Fruit fly (Drosophila melanogaster) whole organism, prepupa: ENCODE results near the gene DIP2.

Experiments used
- Blimp-1 ChIP-seq: fragments of 200-800 bp; sonication (Bioruptor generic); optimal IDR thresholded peaks from 3 replicates; lab custom pipeline; 2017; ENCODE audit warnings: missing biosample characterization, missing genetic modification characterization, mild to moderate bottlenecking, moderate library complexity, missing genetic modification reagents
- CG10631 ChIP-seq: fragments of 200-800 bp; sonication (Bioruptor generic); optimal IDR thresholded peaks from 2 replicates; lab custom pipeline; 2016; ENCODE audit warnings: missing biosample characterization, missing genetic modification characterization
- CG10669 ChIP-seq: fragments of 200-800 bp; sonication (Bioruptor generic); optimal IDR thresholded peaks from 3 replicates; lab custom pipeline; 2018; ENCODE audit warnings: missing biosample characterization, mild to moderate bottlenecking, missing genetic modification characterization, moderate library complexity
- CG15336 ChIP-seq: fragments of 200-800 bp; sonication (Bioruptor generic); IDR thresholded peaks from 2 replicates; pipeline ENCODE4 v1.3.6; 2022; ENCODE audit warnings: missing biosample characterization, missing genetic modification characterization
- CG16779 ChIP-seq: fragments of 200-800 bp; sonication (Bioruptor generic); optimal IDR thresholded peaks from 3 replicates; lab custom pipeline; 2017; ENCODE audit warnings: missing biosample characterization, mild to moderate bottlenecking, missing genetic modification characterization
- CG3032 ChIP-seq: fragments of 200-800 bp; optimal IDR thresholded peaks from 2 replicates; lab custom pipeline; 2019; ENCODE audit warnings: missing biosample characterization, mild to moderate bottlenecking, missing genetic modification characterization, moderate library complexity
- CG32006 ChIP-seq: fragments of 200-800 bp; sonication (Bioruptor generic); optimal IDR thresholded peaks from 3 replicates; lab custom pipeline; 2017; ENCODE audit warnings: missing biosample characterization, mild to moderate bottlenecking, missing genetic modification characterization
- CG3919 ChIP-seq: fragments of 200-800 bp; sonication (Bioruptor generic); optimal IDR thresholded peaks from 3 replicates; lab custom pipeline; 2016; ENCODE audit warnings: missing biosample characterization, missing genetic modification characterization
- CG4318 ChIP-seq: fragments of 200-800 bp; sonication (Bioruptor generic); optimal IDR thresholded peaks from 3 replicates; lab custom pipeline; 2017; ENCODE audit warnings: missing biosample characterization, mild to moderate bottlenecking, missing genetic modification characterization
- CG6276 ChIP-seq: fragments of 200-800 bp; sonication (Bioruptor generic); optimal IDR thresholded peaks from 2 replicates; lab custom pipeline; 2017; ENCODE audit warnings: missing biosample characterization, mild to moderate bottlenecking, missing genetic modification characterization
- CG6792 ChIP-seq: fragments of 200-800 bp; sonication (Bioruptor generic); optimal IDR thresholded peaks from 3 replicates; lab custom pipeline; 2016; ENCODE audit warnings: missing biosample characterization, missing genetic modification characterization
- CG6808 ChIP-seq: fragments of 200-800 bp; sonication (Bioruptor generic); optimal IDR thresholded peaks from 3 replicates; lab custom pipeline; 2017; ENCODE audit warnings: missing biosample characterization, missing genetic modification characterization, mild to moderate bottlenecking, moderate library complexity, missing genetic modification reagents
- CG9139 ChIP-seq: fragments of 200-800 bp; sonication (Bioruptor generic); optimal IDR thresholded peaks from 3 replicates; lab custom pipeline; 2017; ENCODE audit warnings: missing biosample characterization, mild to moderate bottlenecking, missing genetic modification characterization
- Eip78C ChIP-seq: fragments of 200-800 bp; sonication (Bioruptor generic); peaks from one replicate; lab custom pipeline; 2016; ENCODE audit warnings: missing biosample characterization, missing genetic modification characterization
- Ets21C ChIP-seq: fragments of 200-800 bp; sonication (Bioruptor generic); optimal IDR thresholded peaks from 3 replicates; lab custom pipeline; 2016; ENCODE audit warnings: missing biosample characterization, missing genetic modification characterization
- Ets96B ChIP-seq: fragments of 200-800 bp; optimal IDR thresholded peaks from 2 replicates; lab custom pipeline; 2019; ENCODE audit warnings: missing biosample characterization, mild to moderate bottlenecking, missing genetic modification characterization, moderate library complexity
- Gug ChIP-seq: fragments of 200-800 bp; sonication (Bioruptor generic); IDR thresholded peaks from 2 replicates; pipeline ENCODE4 v1.3.6; 2022; ENCODE audit warnings: missing biosample characterization, missing genetic modification characterization
- Hr39 ChIP-seq: fragments of 200-800 bp; sonication (Bioruptor generic); optimal IDR thresholded peaks from 2 replicates; lab custom pipeline; 2016; ENCODE audit warnings: missing biosample characterization, missing genetic modification characterization
- Sox102F ChIP-seq: fragments of 200-800 bp; sonication (Bioruptor generic); optimal IDR thresholded peaks from 2 replicates; lab custom pipeline; 2016; ENCODE audit warnings: missing biosample characterization, mild to moderate bottlenecking, missing genetic modification characterization
- Sox14 ChIP-seq: fragments of 200-800 bp; sonication (Bioruptor generic); optimal IDR thresholded peaks from 3 replicates; lab custom pipeline; 2016; ENCODE audit warnings: missing biosample characterization, missing genetic modification characterization
- Sox15 ChIP-seq: fragments of 200-800 bp; sonication (Bioruptor generic); optimal IDR thresholded peaks from 3 replicates; lab custom pipeline; 2016; ENCODE audit warnings: missing biosample characterization, missing genetic modification characterization
- acj6 ChIP-seq: fragments of 200-800 bp; sonication (Bioruptor generic); optimal IDR thresholded peaks from 3 replicates; lab custom pipeline; 2016; ENCODE audit warnings: missing biosample characterization, missing genetic modification characterization
- cyc ChIP-seq: fragments of 200-800 bp; sonication (Bioruptor generic); optimal IDR thresholded peaks from 3 replicates; lab custom pipeline; 2016; ENCODE audit warnings: missing biosample characterization, missing genetic modification characterization
- dsx ChIP-seq: fragments of 200-800 bp; optimal IDR thresholded peaks from 3 replicates; lab custom pipeline; 2019; ENCODE audit warnings: missing biosample characterization, mild to moderate bottlenecking, missing genetic modification characterization, moderate library complexity; ENCODE audit not compliant: poor library complexity, severe bottlenecking
- eg ChIP-seq: fragments of 200-800 bp; sonication (Bioruptor generic); IDR thresholded peaks from 3 replicates; pipeline ENCODE4 v1.3.6; 2022; ENCODE audit warnings: missing biosample characterization, missing genetic modification characterization
- esn ChIP-seq: fragments of 200-800 bp; sonication (Bioruptor generic); optimal IDR thresholded peaks from 2 replicates; lab custom pipeline; 2016; ENCODE audit warnings: missing biosample characterization, mild to moderate bottlenecking, missing genetic modification characterization, moderate library complexity
- fd59A ChIP-seq: fragments of 200-800 bp; sonication (Bioruptor generic); optimal IDR thresholded peaks from 2 replicates; lab custom pipeline; 2017; ENCODE audit warnings: missing biosample characterization, mild to moderate bottlenecking, missing genetic modification characterization, missing genetic modification reagents
- fkh ChIP-seq: fragments of 200-800 bp; sonication (Bioruptor generic); optimal IDR thresholded peaks from 3 replicates; lab custom pipeline; 2017; ENCODE audit warnings: missing biosample characterization, mild to moderate bottlenecking, missing genetic modification characterization, moderate library complexity
- lz ChIP-seq: fragments of 200-800 bp; sonication (Bioruptor generic); optimal IDR thresholded peaks from 3 replicates; lab custom pipeline; 2016; ENCODE audit warnings: missing biosample characterization, missing genetic modification characterization
- net ChIP-seq: fragments of 200-800 bp; sonication (Bioruptor generic); optimal IDR thresholded peaks from 3 replicates; lab custom pipeline; 2016; ENCODE audit warnings: missing biosample characterization, missing genetic modification characterization
- pdm3 ChIP-seq: fragments of 200-800 bp; sonication (Bioruptor generic); optimal IDR thresholded peaks from 3 replicates; lab custom pipeline; 2016; ENCODE audit warnings: missing biosample characterization, missing genetic modification characterization
- salr ChIP-seq, 2 experiments: fragments of 200-800 bp; sonication (Bioruptor generic); optimal IDR thresholded peaks; 3 replicates each; lab custom pipeline; 2016 to 2018; ENCODE audit warnings: missing biosample characterization in 2 of 2, missing genetic modification characterization in 2 of 2, mild to moderate bottlenecking in 1 of 2
- ss ChIP-seq, 2 experiments: fragments of 200-800 bp; sonication (Bioruptor generic); optimal IDR thresholded peaks; 2 replicates in 1 of 2; 3 replicates in 1 of 2; lab custom pipeline; 2017 to 2018; ENCODE audit warnings: mild to moderate bottlenecking in 2 of 2, missing biosample characterization in 2 of 2, missing genetic modification characterization in 2 of 2, moderate library complexity in 1 of 2
- svp ChIP-seq: fragments of 200-800 bp; sonication (Bioruptor generic); peaks from one replicate; lab custom pipeline; 2016; ENCODE audit warnings: missing biosample characterization, missing genetic modification characterization
- topi ChIP-seq: fragments of 200-800 bp; sonication (Bioruptor generic); optimal IDR thresholded peaks from 3 replicates; lab custom pipeline; 2016; ENCODE audit warnings: missing biosample characterization, missing genetic modification characterization

Gene DIP2

dm6 chr3L:299952-300605 lies 42.3 kb upstream of the DIP2 start:
- TF ChIP-seq dsx (GFP tag; lab: Kevin White, UChicago) = no peak
- peak; percentile 71 for TF ChIP-seq svp (GFP tag; lab: Kevin White, UChicago)

DNA sequence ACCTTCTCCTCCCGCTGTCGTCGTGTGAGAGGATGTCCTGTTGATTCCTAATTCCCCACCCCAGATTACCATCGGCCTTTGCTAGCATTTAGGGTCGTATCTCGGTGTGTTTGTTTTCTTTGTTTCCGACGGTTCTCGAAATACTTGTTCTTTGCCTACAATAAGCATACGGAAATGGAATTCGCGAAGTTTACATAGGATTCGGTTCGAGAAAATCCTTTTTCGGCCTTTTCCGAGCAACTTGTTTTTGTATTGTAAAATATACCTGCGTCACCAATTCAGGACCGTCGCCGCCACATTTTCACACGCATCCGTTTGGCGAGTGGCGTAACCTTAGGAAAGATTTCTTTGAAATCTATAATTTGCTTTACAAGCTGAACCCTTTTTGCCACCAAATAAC lies 40.7 kb upstream of the DIP2 start:
- no peak for TF ChIP-seq svp (GFP tag; lab: Kevin White, UChicago)
- no peak for TF ChIP-seq CG16779 (tag; lab: Kevin White, UChicago)
- TF ChIP-seq Blimp-1 (GFP tag; lab: Kevin White, UChicago) = no peak
- TF ChIP-seq CG9139 (GFP tag; lab: Kevin White, UChicago) = no peak
- TF ChIP-seq esn (GFP tag; lab: Kevin White, UChicago) = no peak
- TF ChIP-seq acj6 (GFP tag; lab: Kevin White, UChicago) = no peak
- TF ChIP-seq Gug (GFP tag; lab: Robert Waterston, UW) = no peak
- no peak for TF ChIP-seq cyc
- TF ChIP-seq fd59A (GFP tag; lab: Kevin White, UChicago) = no peak
- no peak for TF ChIP-seq Sox14 (GFP tag; lab: Kevin White, UChicago)
- TF ChIP-seq CG4318 (GFP tag; lab: Kevin White, UChicago) = no peak
- no peak for TF ChIP-seq Ets21C (GFP tag; lab: Kevin White, UChicago)
- no peak for TF ChIP-seq lz (GFP tag; lab: Kevin White, UChicago)
- TF ChIP-seq Sox15 = no peak
- TF ChIP-seq CG3032 (tag; lab: Kevin White, UChicago) = no peak
- no peak for TF ChIP-seq eg (GFP tag; lab: Robert Waterston, UW)

DNA sequence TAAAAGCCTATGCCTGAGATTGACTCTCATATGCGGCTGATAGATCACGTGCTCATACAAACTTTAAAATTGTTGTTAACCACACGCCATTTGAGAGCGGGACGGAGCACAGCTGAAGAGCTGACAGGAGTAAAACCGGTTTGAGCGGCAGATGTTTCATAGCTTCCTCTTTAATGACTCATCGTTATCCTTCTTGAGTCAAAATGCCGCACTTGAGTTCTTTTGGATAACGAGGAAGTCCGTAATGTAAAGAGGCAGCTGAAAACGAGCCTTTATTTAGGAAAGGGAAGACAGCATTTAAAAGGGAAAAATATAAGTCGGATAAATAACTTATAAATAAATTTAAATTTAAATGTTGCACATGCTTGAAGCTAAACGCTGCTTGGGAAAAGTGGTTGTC lies 39.5 kb upstream of the DIP2 start:
- TF ChIP-seq Sox14 (GFP tag; lab: Kevin White, UChicago) = no peak
- TF ChIP-seq ss (GFP tag; optimal IDR thresholded peaks at IDR 0.05; lab: Kevin White, UChicago) = peak in 1 of 2 experiments; percentile 6

dm6 chr3L:294841-295408 lies 37.2 kb upstream of the DIP2 start:
- no peak for TF ChIP-seq ss (GFP tag; optimal IDR thresholded peaks at IDR 0.05; lab: Kevin White, UChicago)
- no peak for TF ChIP-seq topi (GFP tag; lab: Kevin White, UChicago)
- TF ChIP-seq salr (GFP tag; optimal IDR thresholded peaks at IDR 0.05; lab: Kevin White, UChicago) = no peak
- TF ChIP-seq Sox14 (GFP tag; lab: Kevin White, UChicago) = no peak
- peak; percentile 4 for TF ChIP-seq CG10631 (GFP tag; lab: Kevin White, UChicago)
- TF ChIP-seq Sox102F = no peak
- TF ChIP-seq CG3919 (GFP tag; lab: Kevin White, UChicago) = peak; percentile 24
- no peak for TF ChIP-seq pdm3 (GFP tag; lab: Kevin White, UChicago)
- TF ChIP-seq CG6792 (GFP tag; lab: Kevin White, UChicago) = no peak
- no peak for TF ChIP-seq CG6276 (GFP tag; lab: Kevin White, UChicago)
- no peak for TF ChIP-seq CG3032 (tag; lab: Kevin White, UChicago)
- peak; percentile 14 for TF ChIP-seq CG32006 (GFP tag; lab: Kevin White, UChicago)
- no peak for TF ChIP-seq net
- TF ChIP-seq Eip78C (GFP tag; lab: Kevin White, UChicago) = peak; percentile 61
- no peak for TF ChIP-seq Hr39 (GFP tag; lab: Kevin White, UChicago)
- peak; percentile 17 for TF ChIP-seq CG6808 (GFP tag; lab: Kevin White, UChicago)
- TF ChIP-seq CG10669 (GFP tag; lab: Kevin White, UChicago) = no peak
- no peak for TF ChIP-seq fkh (GFP tag; lab: Kevin White, UChicago)
- no peak for TF ChIP-seq Ets96B (tag; lab: Kevin White, UChicago)
- 0 out of 2 replicates have a peak, but pooled peaks have one; percentile 8 for TF ChIP-seq CG15336 (GFP tag; lab: Robert Waterston, UW)
- TF ChIP-seq, all 60 proteins: peak for 6
